Fruit fly (Drosophila melanogaster): ENCODE data around the gene Noc1.
A peak's percentile ranks its signal among the peaks of the same experiment; 100 is the strongest.

Gene Noc1

DNA sequence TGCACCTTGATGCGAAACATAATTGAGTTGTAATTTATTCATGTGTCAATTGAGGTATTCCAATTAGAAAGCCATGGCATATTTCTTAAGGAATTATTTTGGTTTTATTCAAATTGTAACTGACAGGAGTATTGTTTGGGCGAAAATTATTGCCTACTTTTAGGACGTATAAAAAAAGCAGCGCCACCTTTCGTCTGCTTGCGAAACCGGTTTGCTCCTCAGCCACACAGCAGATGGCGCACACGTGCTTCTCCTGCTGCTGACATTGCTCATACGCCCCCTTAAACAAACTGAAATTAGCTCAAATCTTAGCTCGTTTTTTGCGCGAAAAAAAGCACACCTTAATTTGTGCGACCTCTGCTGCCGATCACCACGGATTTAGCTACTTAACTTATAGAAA is 26.7 kb upstream of the Noc1 start (continued):
- TF ChIP-seq Tbp (GFP tag; optimal IDR thresholded peaks at IDR 0.05): no peak
- TF ChIP-seq CG12659 (GFP tag; optimal IDR thresholded peaks at IDR 0.05): peak; percentile 46

DNA sequence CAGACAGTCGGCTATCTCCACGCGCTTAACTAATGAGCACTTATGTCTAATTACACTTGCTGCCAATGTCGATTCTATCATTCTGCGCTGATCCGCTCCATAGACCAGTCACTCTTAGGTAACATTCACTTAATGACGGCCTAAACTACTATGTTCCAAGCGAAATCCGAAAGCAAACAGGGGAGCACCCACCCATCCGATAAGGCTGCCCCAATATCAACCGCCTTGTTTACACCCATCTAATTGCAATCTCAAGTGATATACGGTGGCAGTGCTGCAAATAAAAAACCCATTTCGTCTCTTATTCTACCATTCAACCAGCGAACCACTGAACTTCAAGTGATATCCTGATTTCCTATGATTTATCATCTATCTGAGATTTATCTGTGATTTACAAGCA is 25.2 kb upstream of the Noc1 start:
- TF ChIP-seq gce (GFP tag; IDR thresholded peaks at IDR 0.05) (no peak), Hmx (GFP tag; optimal IDR thresholded peaks at IDR 0.05) (no peak), Mrtf (GFP tag; IDR thresholded peaks at IDR 0.05) (0 out of 3 replicates have a peak, but pooled peaks have one; percentile 24), sim (GFP tag; IDR thresholded peaks at IDR 0.05) (no peak), CG3163 (GFP tag; optimal IDR thresholded peaks at IDR 0.05) (no peak), CG11085 (GFP tag; IDR thresholded peaks at IDR 0.05) (no peak), maf-S (GFP tag; optimal IDR thresholded peaks at IDR 0.05) (no peak), sens-2 (GFP tag; IDR thresholded peaks at IDR 0.05) (no peak), CG43689 (GFP tag; IDR thresholded peaks at IDR 0.05) (no peak), lab (GFP tag; optimal IDR thresholded peaks at IDR 0.05) (peak; percentile 87), CG42726 (GFP tag; IDR thresholded peaks at IDR 0.05; ENCODE audit: partially characterized antibody) (no peak), CG7928 (GFP tag; optimal IDR thresholded peaks at IDR 0.05) (no peak), BEAF-32 (GFP tag; optimal IDR thresholded peaks at IDR 0.05) (no peak), Dfd (GFP tag; optimal IDR thresholded peaks at IDR 0.05) (no peak), lov (optimal IDR thresholded peaks at IDR 0.05) (no peak), lov (GFP tag; IDR thresholded peaks at IDR 0.05) (no peak), CG33213 (GFP tag; optimal IDR thresholded peaks at IDR 0.05) (no peak), Sox102F (GFP tag; optimal IDR thresholded peaks at IDR 0.05) (no peak), grn (GFP tag; optimal IDR thresholded peaks at IDR 0.05) (peak; percentile 40), CG9797 (GFP tag; optimal IDR thresholded peaks at IDR 0.05) (no peak), sens (GFP tag) (no peak), Neu2 (GFP tag; optimal IDR thresholded peaks at IDR 0.05; ENCODE audit: borderline replicate concordance) (no peak), Dll (GFP tag; IDR thresholded peaks at IDR 0.05; ENCODE audit: partially characterized antibody) (no peak), CG15601 (tag; optimal IDR thresholded peaks at IDR 0.05) (no peak), Hmr (GFP tag; optimal IDR thresholded peaks at IDR 0.05) (peak; percentile 62), Ets97D (GFP tag; optimal IDR thresholded peaks at IDR 0.05) (no peak), Atf-2 (GFP tag; optimal IDR thresholded peaks at IDR 0.05) (no peak), Gsc (GFP tag; IDR thresholded peaks at IDR 0.05) (no peak), Dp (GFP tag; optimal IDR thresholded peaks at IDR 0.05) (no peak), eve (GFP tag; optimal IDR thresholded peaks at IDR 0.05) (no peak), insv (GFP tag; optimal IDR thresholded peaks at IDR 0.05) (no peak), Ssrp (tag; optimal IDR thresholded peaks at IDR 0.05) (no peak), nerfin-1 (tag; optimal IDR thresholded peaks at IDR 0.05) (no peak), Dip3 (GFP tag; optimal IDR thresholded peaks at IDR 0.05) (no peak), CG18599 (GFP tag; optimal IDR thresholded peaks at IDR 0.05) (peak; percentile 81), vnd (GFP tag; IDR thresholded peaks at IDR 0.05; ENCODE audit: partially characterized antibody) (no peak), CG10321 (GFP tag; IDR thresholded peaks at IDR 0.05) (no peak), CG2712 (tag; optimal IDR thresholded peaks at IDR 0.05) (no peak), CG17802 (tag; optimal IDR thresholded peaks at IDR 0.05) (no peak), CG6791 (GFP tag; IDR thresholded peaks at IDR 0.05; ENCODE audit: partially characterized antibody) (no peak), Scr (GFP tag; IDR thresholded peaks at IDR 0.05; ENCODE audit: partially characterized antibody) (no peak), B-H2 (GFP tag; optimal IDR thresholded peaks at IDR 0.05) (peak; percentile 6), Tbp (GFP tag; optimal IDR thresholded peaks at IDR 0.05) (no peak), zfh2 (GFP tag; optimal IDR thresholded peaks at IDR 0.05) (no peak), CG7556 (GFP tag; optimal IDR thresholded peaks at IDR 0.05) (no peak), Ravus (GFP tag; IDR thresholded peaks at IDR 0.05) (no peak), Kr (GFP tag; optimal IDR thresholded peaks at IDR 0.05) (no peak), CG3838 (GFP tag; optimal IDR thresholded peaks at IDR 0.05) (no peak), ttk (GFP tag; IDR thresholded peaks at IDR 0.05) (no peak)
